Fruit fly (Drosophila melanogaster) whole organism, prepupa: ENCODE measurements around the gene CG42588.

Experiments used
- Blimp-1 ChIP-seq: fragments of 200-800 bp; sonication (Bioruptor generic); optimal IDR thresholded peaks from 3 replicates; lab custom pipeline; 2017; ENCODE audit warnings: missing biosample characterization, missing genetic modification characterization, mild to moderate bottlenecking, moderate library complexity, missing genetic modification reagents
- CG10631 ChIP-seq: fragments of 200-800 bp; sonication (Bioruptor generic); optimal IDR thresholded peaks from 2 replicates; lab custom pipeline; 2016; ENCODE audit warnings: missing biosample characterization, missing genetic modification characterization
- CG10669 ChIP-seq: fragments of 200-800 bp; sonication (Bioruptor generic); optimal IDR thresholded peaks from 3 replicates; lab custom pipeline; 2018; ENCODE audit warnings: missing biosample characterization, mild to moderate bottlenecking, missing genetic modification characterization, moderate library complexity
- CG11294 ChIP-seq: fragments of 200-800 bp; sonication (Bioruptor generic); IDR thresholded peaks from 2 replicates; pipeline ENCODE4 v1.3.6; 2022; ENCODE audit warnings: missing biosample characterization, missing genetic modification characterization
- CG11902 ChIP-seq: fragments of 200-800 bp; sonication (Bioruptor generic); optimal IDR thresholded peaks from 3 replicates; lab custom pipeline; 2016; ENCODE audit warnings: missing biosample characterization, missing genetic modification characterization
- CG15336 ChIP-seq: fragments of 200-800 bp; sonication (Bioruptor generic); IDR thresholded peaks from 2 replicates; pipeline ENCODE4 v1.3.6; 2022; ENCODE audit warnings: missing biosample characterization, missing genetic modification characterization
- CG1621 ChIP-seq: fragments of 200-800 bp; sonication (Bioruptor generic); optimal IDR thresholded peaks from 3 replicates; lab custom pipeline; 2018; ENCODE audit warnings: missing biosample characterization, mild to moderate bottlenecking, missing genetic modification characterization
- CG16779 ChIP-seq: fragments of 200-800 bp; sonication (Bioruptor generic); optimal IDR thresholded peaks from 3 replicates; lab custom pipeline; 2017; ENCODE audit warnings: missing biosample characterization, mild to moderate bottlenecking, missing genetic modification characterization
- CG3032 ChIP-seq: fragments of 200-800 bp; optimal IDR thresholded peaks from 2 replicates; lab custom pipeline; 2019; ENCODE audit warnings: missing biosample characterization, mild to moderate bottlenecking, missing genetic modification characterization, moderate library complexity
- CG32006 ChIP-seq: fragments of 200-800 bp; sonication (Bioruptor generic); optimal IDR thresholded peaks from 3 replicates; lab custom pipeline; 2017; ENCODE audit warnings: missing biosample characterization, mild to moderate bottlenecking, missing genetic modification characterization
- CG3919 ChIP-seq: fragments of 200-800 bp; sonication (Bioruptor generic); optimal IDR thresholded peaks from 3 replicates; lab custom pipeline; 2016; ENCODE audit warnings: missing biosample characterization, missing genetic modification characterization
- CG4318 ChIP-seq: fragments of 200-800 bp; sonication (Bioruptor generic); optimal IDR thresholded peaks from 3 replicates; lab custom pipeline; 2017; ENCODE audit warnings: missing biosample characterization, mild to moderate bottlenecking, missing genetic modification characterization
- CG6163 ChIP-seq: fragments of 200-800 bp; sonication (Bioruptor generic); IDR thresholded peaks from 3 replicates; pipeline ENCODE4 v1.3.6; 2022; ENCODE audit warnings: missing biosample characterization, missing genetic modification characterization
- CG6276 ChIP-seq: fragments of 200-800 bp; sonication (Bioruptor generic); optimal IDR thresholded peaks from 2 replicates; lab custom pipeline; 2017; ENCODE audit warnings: missing biosample characterization, mild to moderate bottlenecking, missing genetic modification characterization
- CG6792 ChIP-seq: fragments of 200-800 bp; sonication (Bioruptor generic); optimal IDR thresholded peaks from 3 replicates; lab custom pipeline; 2016; ENCODE audit warnings: missing biosample characterization, missing genetic modification characterization
- CG6808 ChIP-seq: fragments of 200-800 bp; sonication (Bioruptor generic); optimal IDR thresholded peaks from 3 replicates; lab custom pipeline; 2017; ENCODE audit warnings: missing biosample characterization, missing genetic modification characterization, mild to moderate bottlenecking, moderate library complexity, missing genetic modification reagents
- CG8119 ChIP-seq: fragments of 200-800 bp; sonication (Bioruptor generic); IDR thresholded peaks from 3 replicates; pipeline ENCODE4 v1.3.6; 2022; ENCODE audit warnings: missing biosample characterization, missing genetic modification characterization
- CG8319 ChIP-seq: fragments of 200-800 bp; sonication (Bioruptor generic); optimal IDR thresholded peaks from 3 replicates; lab custom pipeline; 2016; ENCODE audit warnings: missing biosample characterization, missing genetic modification characterization
- CG8632 ChIP-seq: fragments of 200-800 bp; sonication (Bioruptor generic); optimal IDR thresholded peaks from 3 replicates; lab custom pipeline; 2016; ENCODE audit warnings: missing biosample characterization, missing genetic modification characterization
- Eip75B ChIP-seq: fragments of 200-800 bp; sonication (Bioruptor generic); optimal IDR thresholded peaks from 3 replicates; lab custom pipeline; 2016; ENCODE audit warnings: missing biosample characterization, missing genetic modification characterization
- Eip78C ChIP-seq: fragments of 200-800 bp; sonication (Bioruptor generic); peaks from one replicate; lab custom pipeline; 2016; ENCODE audit warnings: missing biosample characterization, missing genetic modification characterization
- Eip93F ChIP-seq: fragments of 200-800 bp; sonication (Bioruptor generic); optimal IDR thresholded peaks from 2 replicates; lab custom pipeline; 2016; ENCODE audit warnings: missing biosample characterization, mild to moderate bottlenecking, missing genetic modification characterization
- Ets21C ChIP-seq: fragments of 200-800 bp; sonication (Bioruptor generic); optimal IDR thresholded peaks from 3 replicates; lab custom pipeline; 2016; ENCODE audit warnings: missing biosample characterization, missing genetic modification characterization
- Gug ChIP-seq: fragments of 200-800 bp; sonication (Bioruptor generic); IDR thresholded peaks from 2 replicates; pipeline ENCODE4 v1.3.6; 2022; ENCODE audit warnings: missing biosample characterization, missing genetic modification characterization
- Hr38 ChIP-seq: sonication (Bioruptor generic); optimal IDR thresholded peaks from 2 replicates; lab custom pipeline; 2016; ENCODE audit warnings: missing biosample characterization, missing genetic modification characterization
- Hr4 ChIP-seq: fragments of 200-800 bp; sonication (Bioruptor generic); optimal IDR thresholded peaks from 3 replicates; lab custom pipeline; 2016; ENCODE audit warnings: missing biosample characterization, missing genetic modification characterization
- Lpt ChIP-seq: fragments of 200-800 bp; sonication (Bioruptor generic); optimal IDR thresholded peaks from 3 replicates; lab custom pipeline; 2016; ENCODE audit warnings: missing biosample characterization, missing genetic modification characterization
- Met ChIP-seq: fragments of 200-800 bp; sonication (Bioruptor generic); optimal IDR thresholded peaks from 3 replicates; lab custom pipeline; 2016; ENCODE audit warnings: missing biosample characterization, missing genetic modification characterization
- OdsH ChIP-seq: fragments of 200-800 bp; sonication (Bioruptor generic); optimal IDR thresholded peaks from 3 replicates; lab custom pipeline; 2016; ENCODE audit warnings: missing biosample characterization, missing genetic modification characterization
- Smox ChIP-seq: fragments of 200-800 bp; sonication (Bioruptor generic); optimal IDR thresholded peaks from 3 replicates; lab custom pipeline; 2016; ENCODE audit warnings: missing biosample characterization, missing genetic modification characterization
- Sox14 ChIP-seq: fragments of 200-800 bp; sonication (Bioruptor generic); optimal IDR thresholded peaks from 3 replicates; lab custom pipeline; 2016; ENCODE audit warnings: missing biosample characterization, missing genetic modification characterization
- Sox15 ChIP-seq: fragments of 200-800 bp; sonication (Bioruptor generic); optimal IDR thresholded peaks from 3 replicates; lab custom pipeline; 2016; ENCODE audit warnings: missing biosample characterization, missing genetic modification characterization
- achi ChIP-seq: fragments of 200-800 bp; sonication (Bioruptor generic); optimal IDR thresholded peaks from 3 replicates; lab custom pipeline; 2016; ENCODE audit warnings: missing biosample characterization, missing genetic modification characterization
- acj6 ChIP-seq: fragments of 200-800 bp; sonication (Bioruptor generic); optimal IDR thresholded peaks from 3 replicates; lab custom pipeline; 2016; ENCODE audit warnings: missing biosample characterization, missing genetic modification characterization
- cyc ChIP-seq: fragments of 200-800 bp; sonication (Bioruptor generic); optimal IDR thresholded peaks from 3 replicates; lab custom pipeline; 2016; ENCODE audit warnings: missing biosample characterization, missing genetic modification characterization
- eg ChIP-seq: fragments of 200-800 bp; sonication (Bioruptor generic); IDR thresholded peaks from 3 replicates; pipeline ENCODE4 v1.3.6; 2022; ENCODE audit warnings: missing biosample characterization, missing genetic modification characterization
- lz ChIP-seq: fragments of 200-800 bp; sonication (Bioruptor generic); optimal IDR thresholded peaks from 3 replicates; lab custom pipeline; 2016; ENCODE audit warnings: missing biosample characterization, missing genetic modification characterization
- net ChIP-seq: fragments of 200-800 bp; sonication (Bioruptor generic); optimal IDR thresholded peaks from 3 replicates; lab custom pipeline; 2016; ENCODE audit warnings: missing biosample characterization, missing genetic modification characterization
- pdm3 ChIP-seq: fragments of 200-800 bp; sonication (Bioruptor generic); optimal IDR thresholded peaks from 3 replicates; lab custom pipeline; 2016; ENCODE audit warnings: missing biosample characterization, missing genetic modification characterization
- spab ChIP-seq: fragments of 200-800 bp; sonication (Bioruptor generic); optimal IDR thresholded peaks from 2 replicates; lab custom pipeline; 2017; ENCODE audit warnings: missing biosample characterization, mild to moderate bottlenecking, missing genetic modification characterization, missing genetic modification reagents
- svp ChIP-seq: fragments of 200-800 bp; sonication (Bioruptor generic); peaks from one replicate; lab custom pipeline; 2016; ENCODE audit warnings: missing biosample characterization, missing genetic modification characterization
- vri ChIP-seq: fragments of 200-800 bp; sonication (Bioruptor generic); optimal IDR thresholded peaks from 3 replicates; lab custom pipeline; 2016; ENCODE audit warnings: missing biosample characterization, mild to moderate bottlenecking, missing genetic modification characterization

CG42588 gene

DNA sequence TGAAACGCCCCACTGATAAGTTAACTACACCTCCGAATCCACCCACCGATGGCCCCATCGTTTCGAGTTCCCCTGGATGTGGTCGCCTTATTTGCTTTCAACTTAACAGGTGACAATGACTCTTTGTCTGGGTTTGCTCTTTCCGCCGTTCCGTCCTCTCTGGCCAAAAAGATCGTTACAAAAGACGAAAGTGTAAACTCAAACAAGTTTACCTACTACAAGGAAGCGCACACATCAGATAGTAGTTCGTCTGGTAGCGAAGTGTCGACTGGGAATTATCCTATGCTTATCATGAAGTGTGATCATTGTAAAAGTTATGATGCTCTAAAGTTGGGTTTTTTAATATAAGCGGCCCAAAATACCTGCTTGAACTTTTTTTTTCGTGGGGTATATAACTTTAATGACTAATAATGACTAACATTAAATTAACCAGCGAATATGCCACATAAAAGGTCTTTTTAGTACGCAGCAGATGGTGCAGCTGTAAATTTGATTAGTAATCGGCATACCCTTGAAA, 15.2 kb upstream of the CG42588 start (continued):
- TF ChIP-seq CG6792 (GFP tag; lab: Kevin White, UChicago) (peak; percentile 9), Smox (GFP tag; lab: Kevin White, UChicago) (no peak), OdsH (GFP tag; lab: Kevin White, UChicago) (peak; percentile 49), CG8119 (GFP tag; lab: Robert Waterston, UW) (peak; percentile 57; the same call in 1 of the 3 replicates), achi (GFP tag; lab: Kevin White, UChicago) (peak; percentile 28), Hr38 (GFP tag; lab: Kevin White, UChicago) (no peak), CG11902 (no peak)

DNA sequence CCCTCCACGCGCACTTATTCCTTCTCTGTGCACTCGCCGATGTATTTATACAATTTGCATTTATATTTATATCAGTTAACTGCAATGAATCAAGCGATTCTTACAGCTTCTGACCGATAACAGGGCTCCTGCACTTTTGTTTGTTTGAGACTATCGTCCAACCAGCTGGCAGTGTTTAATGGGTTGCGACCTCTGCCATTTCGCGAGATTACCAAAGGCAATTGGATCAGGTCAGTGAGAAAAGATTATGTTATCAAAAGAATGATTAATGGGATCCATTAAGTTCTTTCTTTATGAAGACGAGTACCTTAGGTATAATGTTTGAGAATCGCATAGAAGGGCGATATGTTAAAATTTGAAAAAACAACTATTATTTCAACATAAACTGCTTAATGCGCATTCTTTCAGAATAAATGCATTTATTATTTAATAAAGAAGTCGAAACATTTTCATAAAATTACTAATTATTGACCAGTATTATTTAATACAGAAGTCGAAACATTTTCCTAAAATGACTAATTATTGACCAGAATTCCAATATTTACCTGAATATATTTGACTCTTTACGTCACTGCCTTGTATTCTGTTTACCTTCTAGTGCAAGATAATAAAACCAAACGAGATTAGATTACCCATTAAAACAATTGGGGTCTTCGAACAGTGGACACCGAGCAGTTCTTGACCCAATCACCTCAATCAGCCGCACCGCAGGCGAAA, 14.5 kb upstream of the CG42588 start:
- TF ChIP-seq Sox14: no peak
- TF ChIP-seq svp (GFP tag; lab: Kevin White, UChicago): peak; percentile 99

DNA sequence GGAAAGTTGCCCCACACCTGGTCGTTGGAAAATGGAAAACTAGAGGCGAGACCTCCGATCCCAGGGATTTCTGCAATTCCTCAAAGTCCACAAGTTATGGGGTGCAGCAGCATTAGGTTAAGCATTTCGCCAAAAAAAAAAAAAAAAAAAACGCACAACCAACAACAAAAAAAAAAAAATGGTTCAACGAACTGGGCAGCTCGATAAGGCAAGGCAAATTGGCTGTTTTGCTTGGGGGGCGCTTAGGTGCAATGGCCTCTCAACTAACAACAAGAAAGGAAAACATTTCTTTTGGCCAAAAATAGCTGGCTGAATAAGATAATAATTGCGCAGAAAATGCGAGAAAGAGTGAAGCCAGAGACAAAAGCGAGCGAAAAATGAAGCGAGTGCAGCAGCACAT, 13.9 kb upstream of the CG42588 start:
- TF ChIP-seq CG8119 (GFP tag; lab: Robert Waterston, UW) (peak; percentile 40; the same call in 1 of the 3 replicates), CG8632 (GFP tag; lab: Kevin White, UChicago) (no peak), Blimp-1 (GFP tag; lab: Kevin White, UChicago) (no peak), vri (GFP tag; lab: Kevin White, UChicago) (no peak), CG32006 (GFP tag; lab: Kevin White, UChicago) (peak; percentile 19), svp (GFP tag; lab: Kevin White, UChicago) (peak; percentile 7), CG8319 (GFP tag; lab: Kevin White, UChicago) (no peak), CG15336 (GFP tag; lab: Robert Waterston, UW) (peak; percentile 30; the same call in 1 of the 2 replicates), CG3032 (tag; lab: Kevin White, UChicago) (no peak), acj6 (GFP tag; lab: Kevin White, UChicago) (no peak), eg (GFP tag; lab: Robert Waterston, UW) (peak; percentile 44; the same call in 1 of the 3 replicates), CG11294 (GFP tag; lab: Robert Waterston, UW) (no peak), CG4318 (GFP tag; lab: Kevin White, UChicago) (no peak), lz (no peak)
- TF ChIP-seq, all 60 proteins: peak for 5

DNA sequence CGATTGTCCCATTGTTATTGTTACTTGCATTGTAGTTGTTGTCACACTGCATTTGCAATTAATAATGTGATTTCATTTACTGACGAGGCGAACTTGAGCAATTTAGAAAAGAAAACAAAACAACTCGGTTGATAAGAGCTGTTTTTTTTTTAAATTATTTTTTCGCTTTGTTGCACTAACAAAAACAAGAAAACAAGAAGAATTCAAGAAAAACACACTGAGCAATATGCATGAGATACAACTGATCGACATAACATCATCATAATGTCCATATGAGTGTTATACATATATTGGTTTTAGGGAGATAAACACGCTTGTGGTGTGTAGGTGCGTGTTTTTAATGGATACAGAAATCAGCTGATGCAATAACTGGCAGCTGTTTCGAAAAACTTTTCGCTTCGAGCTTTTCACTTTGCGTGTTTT, 11.6 kb upstream of the CG42588 start:
- TF ChIP-seq Lpt (GFP tag; lab: Kevin White, UChicago) (peak; percentile 78), cyc (GFP tag; lab: Kevin White, UChicago) (no peak), Eip75B (no peak), Sox15 (GFP tag; lab: Kevin White, UChicago) (no peak), Eip93F (peak; percentile 24), CG4318 (GFP tag; lab: Kevin White, UChicago) (peak; percentile 50), CG8319 (GFP tag; lab: Kevin White, UChicago) (no peak), Ets21C (GFP tag; lab: Kevin White, UChicago) (no peak), eg (GFP tag; lab: Robert Waterston, UW) (peak; percentile 91), CG6808 (GFP tag; lab: Kevin White, UChicago) (peak; percentile 32), pdm3 (GFP tag; lab: Kevin White, UChicago) (peak; percentile 51), CG10669 (GFP tag; lab: Kevin White, UChicago) (no peak), CG11902 (no peak), CG6163 (GFP tag; lab: Robert Waterston, UW) (peak; percentile 86), Eip78C (GFP tag; lab: Kevin White, UChicago) (peak; percentile 75), CG8632 (GFP tag; lab: Kevin White, UChicago) (no peak), CG8119 (GFP tag; lab: Robert Waterston, UW) (peak; percentile 91), acj6 (GFP tag; lab: Kevin White, UChicago) (peak; percentile 18), CG10631 (peak; percentile 7), Sox14 (peak; percentile 63), CG1621 (no peak), Hr4 (GFP tag; lab: Kevin White, UChicago) (peak; percentile 78), spab (GFP tag; lab: Kevin White, UChicago) (no peak), CG11294 (GFP tag; lab: Robert Waterston, UW) (peak; percentile 50; the same call in 1 of the 2 replicates), CG15336 (GFP tag; lab: Robert Waterston, UW) (peak; percentile 84), Met (no peak), CG6276 (GFP tag; lab: Kevin White, UChicago) (peak; percentile 95), net (peak; percentile 63), CG3919 (GFP tag; lab: Kevin White, UChicago) (no peak), CG32006 (GFP tag; lab: Kevin White, UChicago) (peak; percentile 84), CG16779 (tag; lab: Kevin White, UChicago) (peak; percentile 77), Blimp-1 (GFP tag; lab: Kevin White, UChicago) (no peak), Gug (GFP tag; lab: Robert Waterston, UW) (peak; percentile 76)
